Worm (Caenorhabditis elegans): Measurements from ENCODE around the gene str-52.
"Not testable (repeated sequence)": the region's sequence is repeated elsewhere in the genome, so short reads cannot be mapped to it uniquely, and the experiment has no call there.

The str-52 gene

ce11 chrV:2146795-2147194 lies 851 bp upstream of the str-52 start, which contains the start of gene srbc-20:
Gene srbc-20, plus strand, starts transcription at chrV:2147095.
- TF ChIP-seq egl-5 (tag; optimal IDR thresholded peaks at IDR 0.05) (no peak), egl-27 (tag; optimal IDR thresholded peaks at IDR 0.05) (no peak), nhr-77 (tag; optimal IDR thresholded peaks at IDR 0.05) (no peak), unc-39 (tag; optimal IDR thresholded peaks at IDR 0.05) (no peak), elt-3 (tag; optimal IDR thresholded peaks at IDR 0.05) (no peak), nfya-1 (tag; optimal IDR thresholded peaks at IDR 0.05; ENCODE audit: insufficient read depth) (no peak), nhr-76 (tag; optimal IDR thresholded peaks at IDR 0.05) (no peak), nhr-11 (tag; optimal IDR thresholded peaks at IDR 0.05) (no peak), nhr-28 (tag; optimal IDR thresholded peaks at IDR 0.05) (no peak), ceh-16 (tag; optimal IDR thresholded peaks at IDR 0.05) (no peak), tbx-2 (tag; optimal IDR thresholded peaks at IDR 0.05) (no peak), aly-2 (tag; optimal IDR thresholded peaks at IDR 0.05) (no peak), ztf-11 (tag; optimal IDR thresholded peaks at IDR 0.05) (no peak), lin-39 (tag; optimal IDR thresholded peaks at IDR 0.05) (no peak), pha-4 (tag; optimal IDR thresholded peaks at IDR 0.05) (no peak), nhr-237 (tag; optimal IDR thresholded peaks at IDR 0.05) (no peak), nhr-12 (tag; optimal IDR thresholded peaks at IDR 0.05) (no peak), mdl-1 (tag; optimal IDR thresholded peaks at IDR 0.05) (no peak), zag-1 (tag; optimal IDR thresholded peaks at IDR 0.05) (no peak), hmg-11 (tag; optimal IDR thresholded peaks at IDR 0.05) (no peak)

- not testable (repeated sequence) for TF ChIP-seq lsy-12, ztf-11, mdl-1 (tag; optimal IDR thresholded peaks at IDR 0.05)
These were observed 1.5 kb downstream of the str-52 start, which contains the start of gene F22F7.12 for ce11 chrV:2144408-2144807. Gene F22F7.12, minus strand, starts transcription at chrV:2144508.

- TF ChIP-seq ceh-82 (tag; optimal IDR thresholded peaks at IDR 0.05) (no peak), unc-62 (GFP tag; optimal IDR thresholded peaks at IDR 0.05) (no peak), unc-39 (tag; optimal IDR thresholded peaks at IDR 0.05) (no peak), nhr-76 (tag; optimal IDR thresholded peaks at IDR 0.05) (no peak)
These were observed 6.0 kb downstream of the str-52 start, which contains the start of gene F22F7.7 for ce11 chrV:2139918-2140317. Gene F22F7.7, minus strand, starts transcription at chrV:2140042.

- TF ChIP-seq elt-3 (tag; optimal IDR thresholded peaks at IDR 0.05) (no peak), sea-2 (GFP tag; optimal IDR thresholded peaks at IDR 0.05) (no peak), egl-27 (tag; optimal IDR thresholded peaks at IDR 0.05) (no peak), jun-1 (tag; optimal IDR thresholded peaks at IDR 0.05) (peak; percentile 28), mml-1 (tag; optimal IDR thresholded peaks at IDR 0.05) (no peak)
These were observed 7.7 kb downstream of the str-52 start for ce11 chrV:2138287-2138686.

ce11 chrV:2137010-2137409 lies 8.9 kb downstream of the str-52 start:
- TF ChIP-seq hmg-11 (tag; optimal IDR thresholded peaks at IDR 0.05): no peak
- TF ChIP-seq skn-1 (tag; optimal IDR thresholded peaks at IDR 0.05): no peak
- TF ChIP-seq mml-1 (tag; optimal IDR thresholded peaks at IDR 0.05): no peak
- TF ChIP-seq pqm-1 (tag; optimal IDR thresholded peaks at IDR 0.05): no peak
- TF ChIP-seq nhr-76 (tag; optimal IDR thresholded peaks at IDR 0.05): peak; percentile 59
- TF ChIP-seq nhr-77 (tag; optimal IDR thresholded peaks at IDR 0.05): no peak
- no peak for TF ChIP-seq nhr-23 (tag; optimal IDR thresholded peaks at IDR 0.05)
- TF ChIP-seq R02D3.7 (tag; optimal IDR thresholded peaks at IDR 0.05): no peak
- TF ChIP-seq jun-1 (tag; optimal IDR thresholded peaks at IDR 0.05): no peak
- TF ChIP-seq ama-1 (optimal IDR thresholded peaks at IDR 0.05): no peak
- TF ChIP-seq elt-2 (tag; optimal IDR thresholded peaks at IDR 0.05): peak; percentile 10

ce11 chrV:2135323-2135722 lies 10.6 kb downstream of the str-52 start:
- TF ChIP-seq jun-1 (tag; optimal IDR thresholded peaks at IDR 0.05) (peak; percentile 86), pqm-1 (tag; optimal IDR thresholded peaks at IDR 0.05) (no peak), nfya-1 (tag; optimal IDR thresholded peaks at IDR 0.05; ENCODE audit: insufficient read depth) (peak; percentile 52), elt-2 (tag; optimal IDR thresholded peaks at IDR 0.05) (peak; percentile 11), tbx-2 (tag; optimal IDR thresholded peaks at IDR 0.05) (no peak), hmg-11 (tag; optimal IDR thresholded peaks at IDR 0.05) (peak; percentile 54), ztf-4 (tag; optimal IDR thresholded peaks at IDR 0.05) (no peak), snpc-4 (tag; optimal IDR thresholded peaks at IDR 0.05) (peak; percentile 23), aly-2 (tag; optimal IDR thresholded peaks at IDR 0.05) (no peak), sea-2 (GFP tag; optimal IDR thresholded peaks at IDR 0.05) (no peak), nhr-67 (tag; optimal IDR thresholded peaks at IDR 0.05) (no peak), egl-5 (tag; optimal IDR thresholded peaks at IDR 0.05) (no peak), ztf-11 (tag; optimal IDR thresholded peaks at IDR 0.05) (no peak), fkh-10 (GFP tag; optimal IDR thresholded peaks at IDR 0.05) (peak; percentile 27), ceh-82 (tag; optimal IDR thresholded peaks at IDR 0.05) (no peak), mml-1 (tag; optimal IDR thresholded peaks at IDR 0.05) (no peak), ceh-28 (tag; optimal IDR thresholded peaks at IDR 0.05) (no peak), eor-1 (tag; optimal IDR thresholded peaks at IDR 0.05) (no peak), pha-4 (tag; optimal IDR thresholded peaks at IDR 0.05) (no peak), lin-15B (tag; optimal IDR thresholded peaks at IDR 0.05) (no peak), nhr-77 (tag; optimal IDR thresholded peaks at IDR 0.05) (no peak), lin-39 (tag; optimal IDR thresholded peaks at IDR 0.05) (peak; percentile 39), nhr-43 (tag; optimal IDR thresholded peaks at IDR 0.05; ENCODE audit: poor library complexity, severe bottlenecking) (no peak)

Measured in whole organism, L3 larva.